Worm (Caenorhabditis elegans) whole organism, L4/young adult: Measurements from ENCODE around the gene dmd-10.

ENCODE experiments used
- dao-5 ChIP-seq: sonication (generic microtip); optimal IDR thresholded peaks from 2 replicates; lab custom pipeline; 2016; ENCODE audit warnings: missing genotype, missing genetic modification characterization, moderate library complexity, missing compliant biosample characterization
- him-1 ChIP-seq: sonication (generic microtip); optimal IDR thresholded peaks from 2 replicates; lab custom pipeline; 2016; ENCODE audit warnings: missing genotype, missing genetic modification reagents, missing genetic modification characterization, missing compliant biosample characterization

DNA sequence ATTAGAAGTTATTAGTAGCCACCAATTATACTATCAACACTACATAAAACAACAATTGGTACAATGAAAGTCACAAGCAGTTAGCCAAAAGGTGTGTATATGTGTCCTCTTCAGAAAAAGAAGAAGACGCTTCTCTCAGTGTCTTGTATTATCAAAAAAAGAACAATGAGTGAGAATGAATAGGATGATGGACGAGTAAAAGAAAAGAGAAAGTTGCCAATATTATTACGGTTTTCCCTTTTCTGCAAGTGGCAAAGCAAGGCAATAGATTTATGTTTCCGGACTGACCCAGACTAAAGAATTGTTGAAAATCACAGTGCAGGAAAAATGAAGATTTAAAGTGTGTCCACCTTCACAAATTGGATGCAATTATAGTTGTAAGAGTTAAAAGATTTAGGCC, 44.0 kb upstream of the dmd-10 start:
- TF ChIP-seq dao-5 (tag; lab: Kevin White, UChicago) (no peak), him-1 (no peak)
